Fruit fly (Drosophila melanogaster): ENCODE data around the gene CG8028.

- TF ChIP-seq fkh (GFP tag; optimal IDR thresholded peaks at IDR 0.05) (no peak), CG31627 (GFP tag; optimal IDR thresholded peaks at IDR 0.05) (peak; percentile 44), Eip93F (GFP tag; optimal IDR thresholded peaks at IDR 0.05) (no peak), CG32006 (GFP tag; optimal IDR thresholded peaks at IDR 0.05) (peak; percentile 90), net (GFP tag; optimal IDR thresholded peaks at IDR 0.05) (peak; percentile 68), CG8319 (GFP tag; optimal IDR thresholded peaks at IDR 0.05) (peak; percentile 52), eg (GFP tag; IDR thresholded peaks at IDR 0.05) (peak; percentile 48; the same call in 1 of the 3 replicates), esn (GFP tag; optimal IDR thresholded peaks at IDR 0.05) (peak; percentile 75), CG6163 (GFP tag; IDR thresholded peaks at IDR 0.05) (peak; percentile 37; the same call in 2 of the 3 replicates), Hr39 (GFP tag; optimal IDR thresholded peaks at IDR 0.05) (peak; percentile 33)
Measured at dm6 chrX:19229855-19230433, 50.2 kb downstream of the CG8028 start.

Data from whole organism, prepupa.